Worm (Caenorhabditis elegans): ENCODE results near the gene mig-18.
A peak's percentile ranks its signal among the peaks of the same experiment; 100 is the strongest.

Gene mig-18

DNA sequence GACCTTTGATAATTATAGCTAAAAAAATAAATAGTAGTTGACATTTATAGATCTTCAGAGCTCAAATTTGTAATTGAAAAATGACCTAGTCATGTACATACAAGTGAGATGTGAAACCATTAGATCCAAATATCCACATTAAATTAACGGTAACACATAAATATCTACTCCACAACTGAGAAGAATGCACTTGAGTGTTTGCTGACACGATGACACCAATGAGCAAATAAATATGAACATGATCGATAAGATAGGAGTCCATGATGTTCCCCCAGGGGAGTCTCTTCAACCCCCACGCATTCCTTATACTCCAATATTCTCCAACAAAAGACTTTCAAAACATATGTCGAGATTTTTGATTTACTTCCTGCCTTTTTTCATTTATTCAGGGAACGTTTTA lies 1.4 kb downstream of the mig-18 start, which contains the start of gene ttr-52:
Gene ttr-52 (plus strand): TSS at position 301 of the 400 bp plus-strand sequence.
- TF ChIP-seq hlh-17 (GFP tag; optimal IDR thresholded peaks at IDR 0.05; ENCODE audit: borderline replicate concordance) (no peak), pag-3 (tag; optimal IDR thresholded peaks at IDR 0.05; ENCODE audit: borderline replicate concordance, insufficient read depth) (no peak), hpl-2 (GFP tag; optimal IDR thresholded peaks at IDR 0.05) (no peak), unc-98 (GFP tag; IDR thresholded peaks at IDR 0.05) (no peak), snu-23 (GFP tag; optimal IDR thresholded peaks at IDR 0.05) (no peak), unc-130 (tag; optimal IDR thresholded peaks at IDR 0.05) (no peak), dpl-1 (GFP tag; optimal IDR thresholded peaks at IDR 0.05) (no peak), nhr-90 (tag; optimal IDR thresholded peaks at IDR 0.05; ENCODE audit: poor library complexity) (no peak), dsc-1 (tag; optimal IDR thresholded peaks at IDR 0.05) (no peak), nhr-11 (tag; optimal IDR thresholded peaks at IDR 0.05) (no peak), unc-62 (GFP tag; optimal IDR thresholded peaks at IDR 0.05) (no peak), pax-3 (tag; optimal IDR thresholded peaks at IDR 0.05) (no peak), nhr-47 (tag; optimal IDR thresholded peaks at IDR 0.05) (no peak), ceh-88 (GFP tag; IDR thresholded peaks at IDR 0.05) (no peak), elt-2 (tag; optimal IDR thresholded peaks at IDR 0.05) (no peak), vab-15 (tag; optimal IDR thresholded peaks at IDR 0.05) (no peak), sox-4 (tag; optimal IDR thresholded peaks at IDR 0.05) (no peak), elt-3 (tag; optimal IDR thresholded peaks at IDR 0.05) (no peak), nhr-71 (tag; optimal IDR thresholded peaks at IDR 0.05) (no peak)

ce11 chrIII:13405504-13405903 lies 2.5 kb downstream of the mig-18 start, which contains the start of gene nas-1:
nas-1 (plus strand) TSS chrIII:13405804.
- no peak for TF ChIP-seq efl-3 (GFP tag; optimal IDR thresholded peaks at IDR 0.05)
- no peak for TF ChIP-seq mdl-1 (tag; optimal IDR thresholded peaks at IDR 0.05)
- no peak for TF ChIP-seq lin-14 (GFP tag; optimal IDR thresholded peaks at IDR 0.05)
- no peak for TF ChIP-seq lin-13 (GFP tag; optimal IDR thresholded peaks at IDR 0.05)
- TF ChIP-seq elt-3 (tag; optimal IDR thresholded peaks at IDR 0.05), result no peak
- no peak for TF ChIP-seq tlp-1 (tag; optimal IDR thresholded peaks at IDR 0.05)

ce11 chrIII:13409498-13409897 lies 6.5 kb downstream of the mig-18 start, which contains the start of gene myo-6:
myo-6 (plus strand) TSS chrIII:13409798.
- TF ChIP-seq snpc-4 (tag; optimal IDR thresholded peaks at IDR 0.05), result no peak
- TF ChIP-seq hlh-17 (GFP tag; optimal IDR thresholded peaks at IDR 0.05; ENCODE audit: borderline replicate concordance), result no peak
- TF ChIP-seq ama-1 (optimal IDR thresholded peaks at IDR 0.05), result no peak
- TF ChIP-seq dpl-1 (GFP tag; optimal IDR thresholded peaks at IDR 0.05), result no peak
- TF ChIP-seq jun-1 (tag; optimal IDR thresholded peaks at IDR 0.05), result no peak
- no peak for TF ChIP-seq nhr-47 (tag; optimal IDR thresholded peaks at IDR 0.05)
- no peak for TF ChIP-seq irx-1 (tag; optimal IDR thresholded peaks at IDR 0.05)
- no peak for TF ChIP-seq swsn-7 (tag; optimal IDR thresholded peaks at IDR 0.05)
- no peak for TF ChIP-seq lin-14 (GFP tag; optimal IDR thresholded peaks at IDR 0.05)
- TF ChIP-seq unc-130 (tag; optimal IDR thresholded peaks at IDR 0.05), result no peak
- TF ChIP-seq unc-86 (tag; optimal IDR thresholded peaks at IDR 0.05), result no peak
- TF ChIP-seq vab-15 (tag; optimal IDR thresholded peaks at IDR 0.05), result no peak
- no peak for TF ChIP-seq fkh-4 (tag; optimal IDR thresholded peaks at IDR 0.05; ENCODE audit: borderline replicate concordance)
- TF ChIP-seq efl-1 (optimal IDR thresholded peaks at IDR 0.05), result no peak
- TF ChIP-seq efl-1 (GFP tag; optimal IDR thresholded peaks at IDR 0.05 in 1 of 2), result peak in 1 of 2 experiments; percentile 86
- TF ChIP-seq blmp-1 (tag; optimal IDR thresholded peaks at IDR 0.05), result no peak
- TF ChIP-seq ztf-4 (tag; optimal IDR thresholded peaks at IDR 0.05), result no peak
- no peak for TF ChIP-seq nhr-84 (tag; optimal IDR thresholded peaks at IDR 0.05)
- no peak for TF ChIP-seq grh-1 (GFP tag; IDR thresholded peaks at IDR 0.05)
- TF ChIP-seq rnt-1 (tag; optimal IDR thresholded peaks at IDR 0.05), result peak; percentile 37
- peak; percentile 4 for TF ChIP-seq nhr-77 (tag; optimal IDR thresholded peaks at IDR 0.05)
- no peak for TF ChIP-seq lin-35 (GFP tag; optimal IDR thresholded peaks at IDR 0.05)
- no peak for TF ChIP-seq hpl-2 (GFP tag; optimal IDR thresholded peaks at IDR 0.05)

Measured in whole organism, L1 larva.